Worm (Caenorhabditis elegans) whole organism, L2 larva: Measurements from ENCODE around the gene sru-24.

Experiments
- ZK546.5 ChIP-seq: sonication (generic microtip); optimal IDR thresholded peaks from 2 replicates; lab custom pipeline; 2017; ENCODE audit warnings: missing biosample characterization, missing genetic modification characterization
- lin-39 ChIP-seq: fragments of 150-350 bp; optimal IDR thresholded peaks from 2 replicates; lab custom pipeline; 2014; ENCODE audit warnings: missing biosample characterization, missing genetic modification reagents, missing genetic modification characterization
- mbf-1 ChIP-seq: sonication (generic microtip); optimal IDR thresholded peaks from 2 replicates; lab custom pipeline; 2017; ENCODE audit warnings: missing biosample characterization, missing genetic modification characterization
- nhr-237 ChIP-seq: fragments of 150-350 bp; optimal IDR thresholded peaks from 2 replicates; lab custom pipeline; 2014; ENCODE audit warnings: missing biosample characterization, missing genetic modification characterization
- snpc-4 ChIP-seq: fragments of 150-350 bp; optimal IDR thresholded peaks from 2 replicates; lab custom pipeline; 2014; ENCODE audit warnings: missing biosample characterization, missing genetic modification characterization

DNA sequence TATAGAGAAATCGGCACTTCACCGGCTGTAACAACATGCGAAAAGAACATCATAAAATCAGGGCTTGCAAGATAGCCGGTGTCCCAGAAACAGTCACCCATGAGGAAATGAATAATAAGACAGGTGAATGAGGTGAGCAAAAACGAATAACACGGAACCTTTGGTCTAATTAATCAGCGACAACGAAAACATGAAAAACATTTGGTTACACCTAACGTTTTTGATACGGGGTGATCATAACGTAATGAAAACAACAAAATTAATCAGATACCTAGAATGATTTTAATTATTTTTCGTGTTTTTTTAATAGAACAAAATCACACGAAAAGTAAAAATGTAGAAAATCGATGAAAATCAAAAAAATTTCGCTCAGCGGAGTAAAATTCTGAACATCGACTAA, 15.4 kb downstream of the sru-24 start, which contains the start of gene srh-245:
- TF ChIP-seq snpc-4 (tag; lab: Kevin White, UChicago) (no peak), mbf-1 (tag; lab: Kevin White, UChicago) (no peak), lin-39 (tag; lab: Kevin White, UChicago) (no peak), ZK546.5 (no peak), nhr-237 (no peak)
